Worm (Caenorhabditis elegans) whole organism, L4 larva: ENCODE measurements around the gene clec-234.

Experiments
- D1046.2 ChIP-seq: fragments of 200-800 bp; sonication (Bioruptor generic); IDR thresholded peaks from 2 replicates; pipeline ENCODE4 v1.3.6; 2022; ENCODE audit warnings: missing genetic modification characterization, missing compliant biosample characterization
- R02D3.7 ChIP-seq: fragments of 150-350 bp; sonication (generic microtip); optimal IDR thresholded peaks from 3 replicates; lab custom pipeline; 2014; ENCODE audit warnings: missing biosample characterization, missing genetic modification characterization
- T26A8.4 ChIP-seq: fragments of 200-800 bp; sonication (Bioruptor generic); IDR thresholded peaks from 2 replicates; pipeline ENCODE4 v1.3.6; 2022; ENCODE audit warnings: missing genetic modification characterization, missing compliant biosample characterization
- Y75B8A.6 ChIP-seq: fragments of 200-800 bp; sonication (Bioruptor generic); IDR thresholded peaks from 2 replicates; pipeline ENCODE4 v1.3.6; 2022; ENCODE audit warnings: missing genetic modification reagents, missing genetic modification characterization, missing compliant biosample characterization
- aha-1 ChIP-seq: fragments of 150-350 bp; peaks from one replicate; lab custom pipeline; 2014; ENCODE audit warnings: missing biosample characterization, missing genetic modification characterization
- arid-1 ChIP-seq: fragments of 200-800 bp; sonication (Bioruptor generic); conservative IDR thresholded peaks from 2 replicates; pipeline ENCODE4 v1.3.6; 2022; ENCODE audit warnings: missing genetic modification reagents, missing genetic modification characterization, missing compliant biosample characterization
- attf-4 ChIP-seq: sonication (generic microtip); optimal IDR thresholded peaks from 3 replicates; lab custom pipeline; 2017; ENCODE audit warnings: missing biosample characterization, missing genetic modification characterization
- ceh-44 ChIP-seq: fragments of 200-800 bp; sonication (Bioruptor generic); IDR thresholded peaks from 2 replicates; pipeline ENCODE4 v1.3.6; 2022; ENCODE audit warnings: missing genetic modification reagents, missing genetic modification characterization, missing compliant biosample characterization
- cey-2 ChIP-seq: sonication (generic microtip); optimal IDR thresholded peaks from 3 replicates; lab custom pipeline; 2017; ENCODE audit warnings: missing genetic modification characterization, mild to moderate bottlenecking, missing compliant biosample characterization, antibody characterized with exemption, borderline replicate concordance; ENCODE audit not compliant: insufficient read depth
- daf-19 ChIP-seq: fragments of 200-800 bp; sonication (Bioruptor generic); conservative IDR thresholded peaks from 2 replicates; pipeline ENCODE4 v1.3.6; 2022; ENCODE audit warnings: missing genetic modification characterization, missing compliant biosample characterization
- dve-1 ChIP-seq: sonication (generic microtip); optimal IDR thresholded peaks from 2 replicates; lab custom pipeline; 2017; ENCODE audit warnings: antibody characterized with exemption, mild to moderate bottlenecking, missing genetic modification characterization, missing compliant biosample characterization; ENCODE audit not compliant: insufficient read depth
- fkh-10 ChIP-seq: fragments of 150-350 bp; optimal IDR thresholded peaks from 2 replicates; lab custom pipeline; 2014; ENCODE audit warnings: missing biosample characterization, missing genetic modification reagents, missing genetic modification characterization
- fos-1 ChIP-seq: fragments of 150-350 bp; optimal IDR thresholded peaks from 2 replicates; lab custom pipeline; 2014; ENCODE audit warnings: missing biosample characterization, missing genetic modification characterization
- gei-8 ChIP-seq: fragments of 200-800 bp; sonication (Bioruptor generic); optimal IDR thresholded peaks from 2 replicates; lab custom pipeline; 2018; ENCODE audit warnings: mild to moderate bottlenecking, missing genetic modification characterization, missing compliant biosample characterization
- hlh-30 ChIP-seq: sonication (generic microtip); optimal IDR thresholded peaks from 2 replicates; lab custom pipeline; 2017; ENCODE audit warnings: antibody characterized with exemption, mild to moderate bottlenecking, missing genetic modification characterization, missing compliant biosample characterization; ENCODE audit not compliant: insufficient read depth
- lin-15B ChIP-seq: fragments of 150-350 bp; sonication (generic microtip); optimal IDR thresholded peaks from 3 replicates; lab custom pipeline; 2014; ENCODE audit warnings: missing biosample characterization, missing genetic modification characterization
- lin-38 ChIP-seq: fragments of 200-800 bp; sonication (Bioruptor generic); IDR thresholded peaks from 2 replicates; pipeline ENCODE4 v1.3.6; 2022; ENCODE audit warnings: missing genetic modification reagents, missing genetic modification characterization, missing compliant biosample characterization
- mdt-29 ChIP-seq: fragments of 200-800 bp; sonication (Bioruptor generic); IDR thresholded peaks from 2 replicates; pipeline ENCODE4 v1.3.6; 2022; ENCODE audit warnings: missing genetic modification reagents, missing genetic modification characterization, missing compliant biosample characterization
- mxl-3 ChIP-seq: fragments of 200-800 bp; sonication (Bioruptor generic); optimal IDR thresholded peaks from 2 replicates; lab custom pipeline; 2018; ENCODE audit warnings: mild to moderate bottlenecking, missing genetic modification characterization, missing compliant biosample characterization
- nhr-42 ChIP-seq: fragments of 200-800 bp; sonication (Bioruptor generic); IDR thresholded peaks from 2 replicates; pipeline ENCODE4 v1.3.6; 2022; ENCODE audit warnings: missing genetic modification characterization, missing compliant biosample characterization
- nhr-48 ChIP-seq: sonication (generic microtip); optimal IDR thresholded peaks from 2 replicates; lab custom pipeline; 2016; ENCODE audit warnings: mild to moderate bottlenecking, missing genetic modification characterization, missing compliant biosample characterization
- pha-4 ChIP-seq, 2 experiments: fragments of 150-350 bp in 1 of 2; fragments of 200-800 bp in 1 of 2; sonication (Bioruptor generic) in 1 of 2; IDR thresholded peaks in 1 of 2; optimal IDR thresholded peaks in 1 of 2; 2 replicates each; pipeline versions ENCODE4 v1.3.6 to Lab custom; 2014 to 2022; ENCODE audit warnings: missing genetic modification characterization in 2 of 2, missing genetic modification reagents in 2 of 2, missing biosample characterization in 1 of 2, missing compliant biosample characterization in 1 of 2
- saeg-2 ChIP-seq: fragments of 200-800 bp; sonication (Bioruptor generic); IDR thresholded peaks from 2 replicates; pipeline ENCODE4 v1.3.6; 2022; ENCODE audit warnings: missing genetic modification reagents, missing genetic modification characterization, missing compliant biosample characterization
- set-16 ChIP-seq: fragments of 200-800 bp; sonication (Bioruptor generic); IDR thresholded peaks from 2 replicates; pipeline ENCODE4 v1.3.6; 2022; ENCODE audit warnings: missing genetic modification reagents, missing genetic modification characterization, missing compliant biosample characterization
- spr-1 ChIP-seq: sonication (generic microtip); optimal IDR thresholded peaks from 2 replicates; lab custom pipeline; 2016; ENCODE audit warnings: mild to moderate bottlenecking, missing genetic modification characterization, missing compliant biosample characterization
- unc-130 ChIP-seq: sonication (generic microtip); optimal IDR thresholded peaks from 2 replicates; lab custom pipeline; 2016; ENCODE audit warnings: missing genetic modification reagents, missing genetic modification characterization, missing compliant biosample characterization
- unc-62 ChIP-seq, 3 experiments: fragments of 150-350 bp in 1 of 3; sonication (generic microtip); optimal IDR thresholded peaks in 2 of 3; peaks in 1 of 3; 1 replicate in 1 of 3; 2 replicates in 2 of 3; lab custom pipeline; 2014 to 2017; ENCODE audit warnings: missing biosample characterization in 3 of 3, missing genetic modification characterization in 3 of 3, missing genetic modification reagents in 3 of 3, missing genotype in 1 of 3
- zip-2 ChIP-seq: fragments of 150-350 bp; optimal IDR thresholded peaks from 2 replicates; lab custom pipeline; 2014; ENCODE audit warnings: missing biosample characterization, missing genetic modification characterization
- ztf-11 ChIP-seq: fragments of 150-350 bp; optimal IDR thresholded peaks from 2 replicates; lab custom pipeline; 2014; ENCODE audit warnings: missing biosample characterization, missing genetic modification characterization
- ztf-7 ChIP-seq: fragments of 150-350 bp; optimal IDR thresholded peaks from 2 replicates; lab custom pipeline; 2014; ENCODE audit warnings: missing biosample characterization, missing genetic modification characterization

clec-234 gene

DNA sequence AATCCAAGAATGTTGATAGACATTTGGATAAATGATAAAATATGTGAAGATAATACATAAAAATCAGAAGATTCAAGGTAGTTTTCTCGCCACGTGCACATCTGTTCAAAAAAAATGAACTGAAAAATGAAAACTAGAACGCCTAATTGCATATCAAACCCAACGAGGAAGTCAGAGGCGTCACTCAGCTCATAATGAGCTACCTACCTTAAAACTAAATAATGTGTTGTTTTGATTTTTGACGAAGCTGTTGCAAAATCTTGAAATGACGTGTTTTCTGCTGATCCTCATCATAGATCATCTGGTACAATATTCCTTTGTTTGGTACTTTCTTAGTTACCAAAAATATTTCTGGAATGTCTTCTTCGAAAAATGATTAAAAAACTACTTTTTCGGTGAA lies 37.5 kb upstream of the clec-234 start, which contains the start of gene srh-138:
Gene srh-138, minus strand, starts transcription at position 101 of the 400 bp plus-strand sequence.
- TF ChIP-seq lin-15B (tag; lab: Kevin White, UChicago) (no peak), zip-2 (tag; lab: Kevin White, UChicago) (no peak), Y75B8A.6 (GFP tag; lab: Robert Waterston, UW) (no peak), fkh-10 (GFP tag; lab: Kevin White, UChicago) (no peak), fos-1 (tag; lab: Kevin White, UChicago) (no peak), set-16 (GFP tag; lab: Robert Waterston, UW) (no peak), pha-4 (GFP tag; IDR thresholded peaks at IDR 0.05; lab: Robert Waterston, UW) (no peak), pha-4 (tag; optimal IDR thresholded peaks at IDR 0.05; lab: Kevin White, UChicago) (no peak), cey-2 (tag; lab: Kevin White, UChicago) (no peak), unc-130 (GFP tag; lab: Kevin White, UChicago) (no peak), T26A8.4 (GFP tag; lab: Robert Waterston, UW) (no peak)

DNA sequence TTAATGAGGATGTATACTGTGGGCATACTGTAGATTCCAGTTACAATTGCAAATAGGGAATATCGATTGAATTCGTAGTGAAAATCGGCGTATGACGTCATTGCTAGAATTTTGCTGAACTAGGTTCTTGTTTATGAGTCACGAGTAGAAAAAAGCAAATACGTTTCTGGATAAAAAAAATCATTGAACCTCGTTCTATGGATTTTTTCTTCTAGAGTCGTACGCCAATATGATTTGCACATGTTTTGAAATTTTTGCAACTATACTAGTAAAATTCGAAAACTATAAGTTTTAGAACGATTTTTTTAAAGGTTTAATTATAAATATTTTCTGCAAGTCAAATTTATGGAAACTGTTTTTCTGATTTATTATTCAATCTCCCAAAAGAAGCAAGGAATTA lies 34.5 kb upstream of the clec-234 start, which contains the start of gene sru-44:
Gene sru-44, minus strand, starts transcription at position 101 of the 400 bp plus-strand sequence.
- no peak for TF ChIP-seq nhr-48 (tag; lab: Kevin White, UChicago)
- peak in 1 of 2 experiments; percentile 28 for TF ChIP-seq unc-62 (GFP tag; optimal IDR thresholded peaks at IDR 0.05 in 1 of 2; lab: Kevin White, UChicago)
- no peak for TF ChIP-seq unc-62 (tag; optimal IDR thresholded peaks at IDR 0.05; lab: Kevin White, UChicago)
- TF ChIP-seq, all 104 proteins: peak for 1

DNA sequence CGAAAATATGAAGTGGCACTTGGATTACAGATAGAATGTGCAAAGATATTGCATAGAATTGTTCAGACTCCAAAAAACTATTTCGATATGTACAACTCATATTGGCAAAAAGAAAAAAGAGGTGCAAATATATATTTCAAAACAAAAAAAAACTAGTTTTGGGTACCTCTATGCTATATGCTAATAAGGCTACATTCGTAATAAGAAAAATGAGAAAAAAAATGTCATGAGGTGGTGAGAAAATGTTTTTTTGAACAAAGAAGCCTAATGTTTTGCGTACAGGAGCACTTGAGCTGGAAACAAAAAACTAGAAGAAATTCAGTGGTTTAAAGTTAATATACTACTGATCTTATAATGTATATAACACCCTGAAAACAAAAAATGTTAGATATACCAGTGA lies 27.5 kb upstream of the clec-234 start, which contains the start of gene srh-142:
Gene srh-142, minus strand, starts transcription at position 101 of the 400 bp plus-strand sequence.
- no peak for TF ChIP-seq dve-1 (tag; lab: Kevin White, UChicago)
- no peak for TF ChIP-seq R02D3.7 (tag; lab: Kevin White, UChicago)
- no peak for TF ChIP-seq gei-8 (GFP tag; lab: Kevin White, UChicago)

DNA sequence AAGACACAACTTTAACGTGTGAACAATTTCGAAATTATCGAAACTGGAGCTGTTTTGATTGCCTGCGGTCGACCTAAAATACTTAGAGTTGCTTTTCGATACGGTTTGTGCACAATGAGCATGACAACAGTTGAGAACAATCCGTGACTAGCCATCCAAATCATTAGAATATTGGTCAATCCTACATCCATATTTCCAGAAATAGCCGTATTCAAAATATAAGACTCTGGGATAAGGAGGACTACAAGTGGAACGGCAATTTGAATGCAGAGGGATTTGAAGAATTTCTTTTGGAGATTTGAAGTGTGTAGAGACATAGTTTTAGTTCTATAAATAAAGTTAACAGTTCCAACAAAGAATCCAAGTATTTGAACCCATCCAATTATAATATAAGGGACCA lies 26.0 kb upstream of the clec-234 start:
- TF ChIP-seq unc-62 (GFP tag; optimal IDR thresholded peaks at IDR 0.05 in 1 of 2; lab: Kevin White, UChicago) (peak in 1 of 2 experiments; percentile 91), unc-62 (tag; optimal IDR thresholded peaks at IDR 0.05; lab: Kevin White, UChicago) (no peak), aha-1 (tag; lab: Kevin White, UChicago) (peak; percentile 83), ceh-44 (GFP tag; lab: Robert Waterston, UW) (no peak)

DNA sequence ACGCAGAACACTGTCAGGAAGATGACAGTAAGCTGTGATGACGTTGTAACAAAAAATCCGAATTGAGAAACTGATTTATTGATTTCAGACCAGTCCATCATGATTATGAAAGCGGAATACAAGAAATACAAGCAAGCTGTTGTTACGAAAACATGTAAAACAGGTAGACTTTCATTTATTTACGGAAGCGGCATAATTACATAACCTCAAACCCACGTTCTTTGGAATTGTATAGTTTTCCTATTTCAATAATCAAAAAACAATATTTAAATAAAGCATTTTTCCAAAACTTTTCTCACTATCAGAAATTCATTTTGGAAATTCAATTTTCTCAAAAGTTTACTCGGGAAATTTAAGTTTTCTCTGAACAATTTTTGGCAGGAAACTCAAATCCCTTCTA lies 25.3 kb upstream of the clec-234 start, which contains the start of gene str-15:
Gene str-15, minus strand, starts transcription at position 101 of the 400 bp plus-strand sequence.
- no peak for TF ChIP-seq D1046.2 (GFP tag; lab: Robert Waterston, UW)
- no peak for TF ChIP-seq lin-38 (GFP tag; lab: Robert Waterston, UW)
- no peak for TF ChIP-seq cey-2 (tag; lab: Kevin White, UChicago)
- TF ChIP-seq pha-4 (GFP tag; IDR thresholded peaks at IDR 0.05; lab: Robert Waterston, UW): no peak
- no peak for TF ChIP-seq pha-4 (tag; optimal IDR thresholded peaks at IDR 0.05; lab: Kevin White, UChicago)
- no peak for TF ChIP-seq spr-1 (tag; lab: Kevin White, UChicago)
- TF ChIP-seq ztf-7 (tag; lab: Kevin White, UChicago): no peak
- TF ChIP-seq T26A8.4 (GFP tag; lab: Robert Waterston, UW): no peak
- no peak for TF ChIP-seq saeg-2 (GFP tag; lab: Robert Waterston, UW)
- TF ChIP-seq ztf-11 (tag; lab: Kevin White, UChicago): no peak
- no peak for TF ChIP-seq arid-1
- no peak for TF ChIP-seq nhr-42
- no peak for TF ChIP-seq attf-4
- no peak for TF ChIP-seq mxl-3 (GFP tag; lab: Kevin White, UChicago)
- TF ChIP-seq hlh-30 (tag; lab: Kevin White, UChicago): no peak
- no peak for TF ChIP-seq mdt-29
- no peak for TF ChIP-seq daf-19 (GFP tag; lab: Robert Waterston, UW)
